Fruit fly (Drosophila melanogaster) whole organism, larva: ENCODE results near the gene CG3734.

ENCODE experiments used
- noc ChIP-seq: fragments of 200-800 bp; sonication (Bioruptor generic); optimal IDR thresholded peaks from 3 replicates; lab custom pipeline; 2019; ENCODE audit warnings: missing biosample characterization, mild to moderate bottlenecking, missing genetic modification characterization, moderate library complexity

The CG3734 gene

dm6 chr3R:19387608-19388007 lies at the start of gene CG3734:
Gene CG3734, plus strand, starts transcription at chr3R:19387861.
- TF ChIP-seq noc (tag; lab: Kevin White, UChicago): peak; percentile 59

DNA sequence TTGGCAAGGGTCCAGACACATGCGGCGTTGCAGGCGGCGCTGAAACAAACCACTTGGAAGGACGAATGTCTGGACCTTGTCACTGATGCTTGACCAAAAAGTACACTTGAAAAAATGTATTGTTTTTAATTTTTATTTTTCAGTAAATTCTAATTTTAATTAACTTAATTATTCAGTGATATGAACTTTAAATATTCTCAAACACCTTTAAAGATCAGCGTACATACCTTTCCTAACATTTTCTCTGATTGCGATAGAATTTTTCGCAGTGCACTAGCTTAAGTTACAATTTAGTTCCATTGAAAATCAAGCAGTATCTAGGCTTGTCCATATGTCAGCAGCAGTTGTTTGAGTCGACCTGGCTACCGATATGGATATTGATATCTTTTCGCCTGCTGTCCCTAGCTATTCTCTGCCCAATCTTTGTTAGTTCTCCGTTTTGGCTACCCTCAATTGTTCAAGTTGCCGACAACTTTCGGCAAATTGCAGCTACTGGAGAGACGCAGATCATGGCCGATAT lies 48.4 kb upstream of the CG3734 start:
- TF ChIP-seq noc (tag; lab: Kevin White, UChicago): no peak

- no peak for TF ChIP-seq noc (tag; lab: Kevin White, UChicago)
Observed at dm6 chr3R:19340312-19341079, 47.2 kb upstream of the CG3734 start.

DNA sequence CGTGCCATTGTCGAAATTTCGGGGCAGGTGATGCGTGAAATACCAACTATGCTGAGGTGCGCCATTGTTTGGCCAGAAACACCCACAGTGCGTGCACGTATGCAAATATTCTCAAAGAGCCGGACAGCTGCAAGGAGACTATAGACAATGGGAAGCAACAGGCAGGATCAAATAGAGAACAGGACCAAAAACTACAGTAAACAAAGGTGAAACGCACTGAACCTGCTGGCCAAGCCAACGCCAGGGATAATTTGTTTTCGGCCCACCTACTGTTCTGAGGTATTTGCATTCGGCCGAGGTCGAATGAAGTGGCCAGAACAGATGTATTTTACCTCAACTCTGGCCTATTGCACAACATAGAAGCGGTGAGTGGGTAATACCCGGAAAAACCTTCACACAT lies 45.9 kb upstream of the CG3734 start:
- TF ChIP-seq noc (tag; lab: Kevin White, UChicago): no peak

DNA sequence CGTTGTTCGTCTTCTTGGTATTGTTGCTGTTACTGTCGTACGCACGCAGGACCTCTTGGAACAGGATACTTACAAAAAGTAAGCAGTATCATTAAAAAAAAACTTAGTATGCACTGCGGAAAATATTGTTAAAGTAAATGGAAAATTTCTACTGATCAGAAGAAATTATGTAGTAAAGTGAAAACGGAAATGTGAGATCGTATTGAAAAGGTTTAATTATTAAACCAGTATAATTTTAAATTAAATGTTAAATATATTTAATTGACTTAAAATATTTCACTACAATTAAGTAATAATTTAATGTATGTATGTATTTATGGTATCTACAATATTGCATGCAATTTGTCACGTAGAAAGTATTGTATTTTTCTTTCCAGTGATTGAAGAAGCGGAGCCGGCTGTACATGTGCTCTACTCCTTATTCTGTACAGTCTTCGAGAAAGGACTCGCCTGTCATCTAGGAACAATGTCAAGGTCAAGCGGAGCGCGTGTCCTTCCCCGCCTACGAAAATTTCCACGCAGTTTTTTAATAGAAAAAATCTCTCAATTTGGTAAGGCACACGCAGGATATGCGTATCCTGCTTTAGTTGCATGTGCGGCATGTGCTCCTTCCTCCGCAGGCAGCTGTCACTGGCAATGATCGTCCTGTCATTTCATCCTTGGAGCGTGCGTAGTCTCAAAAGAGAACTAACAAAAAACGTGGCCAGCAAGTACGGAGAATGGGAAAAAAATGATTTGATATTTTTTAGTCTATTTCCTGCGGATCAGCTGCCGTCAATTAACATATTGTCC lies 43.9 kb upstream of the CG3734 start:
- TF ChIP-seq noc (tag; lab: Kevin White, UChicago): no peak

- no peak for TF ChIP-seq noc (tag; lab: Kevin White, UChicago)
Observed at dm6 chr3R:19345214-19345613, 42.4 kb upstream of the CG3734 start.

dm6 chr3R:19346532-19346931 lies 41.1 kb upstream of the CG3734 start:
- no peak for TF ChIP-seq noc (tag; lab: Kevin White, UChicago)

dm6 chr3R:19347678-19348077 lies 40.0 kb upstream of the CG3734 start:
- TF ChIP-seq noc (tag; lab: Kevin White, UChicago): no peak

- TF ChIP-seq noc (tag; lab: Kevin White, UChicago): no peak
Observed at dm6 chr3R:19350375-19350943, 37.2 kb upstream of the CG3734 start.

dm6 chr3R:19352121-19352520 lies 35.5 kb upstream of the CG3734 start:
- no peak for TF ChIP-seq noc (tag; lab: Kevin White, UChicago)

- TF ChIP-seq noc (tag; lab: Kevin White, UChicago): no peak
Observed at dm6 chr3R:19353751-19354150, 33.9 kb upstream of the CG3734 start, which contains the start of gene CG43203. Gene CG43203, plus strand, starts transcription at chr3R:19354051.

dm6 chr3R:19362879-19363278 lies 24.8 kb upstream of the CG3734 start:
- TF ChIP-seq noc (tag; lab: Kevin White, UChicago): no peak

- TF ChIP-seq noc (tag; lab: Kevin White, UChicago): no peak
Observed at dm6 chr3R:19369060-19369459, 18.6 kb upstream of the CG3734 start.

- TF ChIP-seq noc (tag; lab: Kevin White, UChicago): no peak
Observed at dm6 chr3R:19370693-19371092, 17.0 kb upstream of the CG3734 start.

dm6 chr3R:19374689-19375088 lies 13.0 kb upstream of the CG3734 start, which contains the start of gene CG3581:
Gene CG3581, minus strand, starts transcription at chr3R:19374789.
- no peak for TF ChIP-seq noc (tag; lab: Kevin White, UChicago)

- TF ChIP-seq noc (tag; lab: Kevin White, UChicago): no peak
Observed at dm6 chr3R:19375923-19376322, 11.7 kb upstream of the CG3734 start, which contains the start of gene CG31404. Gene CG31404, minus strand, starts transcription at chr3R:19376023.
